Worm (Caenorhabditis elegans): ENCODE measurements around the gene tcc-1.

tcc-1 gene

DNA sequence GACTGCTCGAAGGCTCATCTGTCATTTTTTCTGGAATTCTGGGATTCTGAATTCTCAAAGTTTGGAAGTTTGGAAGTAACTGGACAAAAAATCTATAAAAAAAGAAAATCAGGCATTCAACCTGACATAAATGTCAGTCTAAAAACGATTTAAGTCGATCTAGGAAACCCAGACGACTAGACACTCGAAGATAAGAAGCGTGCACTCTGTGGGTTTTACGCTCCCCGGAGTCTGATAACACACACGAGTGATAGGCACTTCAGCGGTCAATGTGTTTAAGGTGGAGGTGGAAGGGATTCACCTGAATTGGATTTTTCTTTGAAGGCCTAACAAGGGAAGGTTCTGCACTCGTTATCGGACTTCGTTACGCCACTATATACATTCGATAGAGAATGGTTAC, 33.1 kb upstream of the tcc-1 start, which contains the start of gene C06H5.6 (continued):
- no peak for TF ChIP-seq rbr-2 (tag; optimal IDR thresholded peaks at IDR 0.05)
- TF ChIP-seq nhr-28 (tag; optimal IDR thresholded peaks at IDR 0.05): peak; percentile 70
- TF ChIP-seq nhr-41 (GFP tag; IDR thresholded peaks at IDR 0.05): no peak
- TF ChIP-seq daf-8 (GFP tag; IDR thresholded peaks at IDR 0.05): no peak
- no peak for TF ChIP-seq ctbp-1 (GFP tag; IDR thresholded peaks at IDR 0.05)
- TF ChIP-seq mdt-29 (GFP tag; IDR thresholded peaks at IDR 0.05): no peak
- no peak for TF ChIP-seq ceh-82 (tag; optimal IDR thresholded peaks at IDR 0.05)
- no peak for TF ChIP-seq unc-62 (GFP tag; optimal IDR thresholded peaks at IDR 0.05 in 1 of 2)
- TF ChIP-seq unc-62 (tag; optimal IDR thresholded peaks at IDR 0.05): no peak
- TF ChIP-seq Y75B8A.6 (GFP tag; IDR thresholded peaks at IDR 0.05): no peak
- TF ChIP-seq F26F4.8 (GFP tag; conservative IDR thresholded peaks at IDR 0.05): no peak
- TF ChIP-seq ZK337.2 (GFP tag; IDR thresholded peaks at IDR 0.05): no peak
- no peak for TF ChIP-seq aha-1 (tag)
- TF ChIP-seq mep-1 (tag; optimal IDR thresholded peaks at IDR 0.05): no peak
- TF ChIP-seq nhr-25 (tag; optimal IDR thresholded peaks at IDR 0.05; ENCODE audit: borderline replicate concordance, insufficient read depth): no peak
- no peak for TF ChIP-seq nhr-11 (tag; optimal IDR thresholded peaks at IDR 0.05)

- TF ChIP-seq daf-8 (GFP tag; IDR thresholded peaks at IDR 0.05) (no peak), skn-1 (tag; optimal IDR thresholded peaks at IDR 0.05) (no peak), cey-2 (tag; optimal IDR thresholded peaks at IDR 0.05; ENCODE audit: borderline replicate concordance, insufficient read depth) (no peak), dpl-1 (GFP tag; optimal IDR thresholded peaks at IDR 0.05) (peak; percentile 68), lsy-2 (tag; optimal IDR thresholded peaks at IDR 0.05) (peak in 1 of 2 experiments; percentile 81), ctbp-1 (GFP tag; IDR thresholded peaks at IDR 0.05) (no peak), rbr-2 (tag; optimal IDR thresholded peaks at IDR 0.05) (peak; percentile 32), lin-38 (GFP tag; IDR thresholded peaks at IDR 0.05) (peak; percentile 98), zip-2 (tag; optimal IDR thresholded peaks at IDR 0.05) (no peak), mep-1 (tag; optimal IDR thresholded peaks at IDR 0.05) (peak; percentile 18), unc-62 (GFP tag; optimal IDR thresholded peaks at IDR 0.05 in 1 of 2) (peak in 1 of 2 experiments; percentile 22), unc-62 (tag; optimal IDR thresholded peaks at IDR 0.05) (no peak), Y105C5A.15 (GFP tag; IDR thresholded peaks at IDR 0.05) (no peak), fos-1 (tag; optimal IDR thresholded peaks at IDR 0.05) (no peak), dve-1 (tag; optimal IDR thresholded peaks at IDR 0.05; ENCODE audit: insufficient read depth) (peak; percentile 48), nhr-42 (GFP tag; IDR thresholded peaks at IDR 0.05) (no peak), D1046.2 (GFP tag; IDR thresholded peaks at IDR 0.05) (no peak), ceh-20 (GFP tag; IDR thresholded peaks at IDR 0.05) (no peak), ztf-7 (tag; optimal IDR thresholded peaks at IDR 0.05) (peak; percentile 9), nhr-28 (tag; optimal IDR thresholded peaks at IDR 0.05) (peak; percentile 15), attf-4 (tag; optimal IDR thresholded peaks at IDR 0.05) (no peak), mes-2 (tag; optimal IDR thresholded peaks at IDR 0.05; ENCODE audit: poor library complexity, severe bottlenecking) (peak; percentile 73), aha-1 (tag) (peak; percentile 71), duxl-1 (tag; optimal IDR thresholded peaks at IDR 0.05; ENCODE audit: poor library complexity) (peak; percentile 41), hlh-30 (tag; optimal IDR thresholded peaks at IDR 0.05; ENCODE audit: insufficient read depth) (peak; percentile 7)
Measured at ce11 chrV:17871049-17871448, 15.3 kb upstream of the tcc-1 start, which contains the start of gene phf-14. Gene phf-14 (plus strand): TSS chrV:17871393.

DNA sequence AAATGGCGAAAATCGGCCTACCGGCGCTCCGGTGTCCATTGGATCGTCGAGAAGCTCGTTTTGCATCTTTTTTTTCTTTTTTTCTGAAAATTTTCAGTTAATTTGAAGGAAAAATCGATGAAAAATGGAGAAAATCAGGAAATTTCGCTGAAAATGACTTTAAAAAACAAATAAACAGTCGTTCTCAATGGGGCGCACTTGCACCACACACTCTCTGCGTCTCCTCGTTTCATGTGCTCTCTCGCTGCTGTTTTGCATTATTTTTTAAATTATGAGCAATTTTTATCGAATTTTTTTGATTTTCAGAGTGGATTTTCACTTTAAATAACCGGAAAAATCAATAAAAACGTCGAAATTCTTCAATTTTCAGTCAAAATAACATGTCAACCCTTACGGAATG, 14.8 kb upstream of the tcc-1 start, which contains the start of gene csn-1:
Gene csn-1 (minus strand): TSS at position 83 of the 400 bp plus-strand sequence.
- peak; percentile 8 for TF ChIP-seq dpl-1 (GFP tag; optimal IDR thresholded peaks at IDR 0.05)
- TF ChIP-seq ceh-32 (tag; optimal IDR thresholded peaks at IDR 0.05; ENCODE audit: poor library complexity): no peak
- no peak for TF ChIP-seq ces-1 (GFP tag; optimal IDR thresholded peaks at IDR 0.05)
- TF ChIP-seq lin-38 (GFP tag; IDR thresholded peaks at IDR 0.05): peak; percentile 92
- no peak for TF ChIP-seq zip-2 (tag; optimal IDR thresholded peaks at IDR 0.05)
- peak in 1 of 2 experiments; percentile 47 for TF ChIP-seq lsy-2 (tag; optimal IDR thresholded peaks at IDR 0.05)
- no peak for TF ChIP-seq ztf-11 (tag; optimal IDR thresholded peaks at IDR 0.05)
